Worm (Caenorhabditis elegans) whole organism, L4 larva: ENCODE data around the gene T26A5.2.

Experiments
- D1046.2 ChIP-seq: fragments of 200-800 bp; sonication (Bioruptor generic); IDR thresholded peaks from 2 replicates; pipeline ENCODE4 v1.3.6; 2022; ENCODE audit warnings: missing genetic modification characterization, missing compliant biosample characterization
- F10B5.3 ChIP-seq: sonication (generic microtip); optimal IDR thresholded peaks from 2 replicates; lab custom pipeline; 2016; ENCODE audit warnings: mild to moderate bottlenecking, missing genetic modification characterization, missing compliant biosample characterization
- F44E2.7 ChIP-seq: fragments of 200-800 bp; sonication (Bioruptor generic); IDR thresholded peaks from 2 replicates; pipeline ENCODE4 v2.1.2; 2022; ENCODE audit warnings: missing genetic modification characterization, missing compliant biosample characterization
- R02D3.7 ChIP-seq: fragments of 150-350 bp; sonication (generic microtip); optimal IDR thresholded peaks from 3 replicates; lab custom pipeline; 2014; ENCODE audit warnings: missing biosample characterization, missing genetic modification characterization
- Y105C5A.15 ChIP-seq: fragments of 200-800 bp; sonication (Bioruptor generic); IDR thresholded peaks from 2 replicates; pipeline ENCODE4 v1.3.6; 2022; ENCODE audit warnings: missing genetic modification characterization, missing compliant biosample characterization
- Y48G9A.11 ChIP-seq: fragments of 200-800 bp; sonication (Bioruptor generic); IDR thresholded peaks from 2 replicates; pipeline ENCODE4 v1.3.6; 2022; ENCODE audit warnings: missing genetic modification reagents, missing genetic modification characterization, missing compliant biosample characterization
- Y5F2A.4 ChIP-seq: fragments of 200-800 bp; sonication (Bioruptor generic); optimal IDR thresholded peaks from 2 replicates; lab custom pipeline; 2018; ENCODE audit warnings: mild to moderate bottlenecking, missing genetic modification characterization, missing compliant biosample characterization
- Y75B8A.6 ChIP-seq: fragments of 200-800 bp; sonication (Bioruptor generic); IDR thresholded peaks from 2 replicates; pipeline ENCODE4 v1.3.6; 2022; ENCODE audit warnings: missing genetic modification reagents, missing genetic modification characterization, missing compliant biosample characterization
- aha-1 ChIP-seq: fragments of 150-350 bp; peaks from one replicate; lab custom pipeline; 2014; ENCODE audit warnings: missing biosample characterization, missing genetic modification characterization
- ama-1 ChIP-seq: fragments of 150-350 bp; optimal IDR thresholded peaks from 2 replicates; lab custom pipeline; 2014; ENCODE audit warnings: inconsistent platforms, mixed read lengths
- attf-4 ChIP-seq: sonication (generic microtip); optimal IDR thresholded peaks from 3 replicates; lab custom pipeline; 2017; ENCODE audit warnings: missing biosample characterization, missing genetic modification characterization
- ceh-20 ChIP-seq: fragments of 200-800 bp; sonication (Bioruptor generic); IDR thresholded peaks from 2 replicates; pipeline ENCODE4 v1.3.6; 2022; ENCODE audit warnings: missing genetic modification reagents, missing genetic modification characterization, missing compliant biosample characterization
- ceh-32 ChIP-seq: sonication (generic microtip); optimal IDR thresholded peaks from 2 replicates; lab custom pipeline; 2016; ENCODE audit warnings: mild to moderate bottlenecking, missing genetic modification characterization, missing compliant biosample characterization; ENCODE audit not compliant: poor library complexity
- ces-1 ChIP-seq: fragments of 150-350 bp; sonication (generic microtip); optimal IDR thresholded peaks from 4 replicates; lab custom pipeline; 2014; ENCODE audit warnings: missing biosample characterization, missing genetic modification reagents, missing genetic modification characterization
- ctbp-1 ChIP-seq: fragments of 200-800 bp; sonication (Bioruptor generic); IDR thresholded peaks from 2 replicates; pipeline ENCODE4 v1.3.6; 2022; ENCODE audit warnings: missing genetic modification reagents, missing genetic modification characterization, missing compliant biosample characterization
- daf-19 ChIP-seq: fragments of 200-800 bp; sonication (Bioruptor generic); conservative IDR thresholded peaks from 2 replicates; pipeline ENCODE4 v1.3.6; 2022; ENCODE audit warnings: missing genetic modification characterization, missing compliant biosample characterization
- dmd-8 ChIP-seq: fragments of 200-800 bp; sonication (Bioruptor generic); IDR thresholded peaks from 2 replicates; pipeline ENCODE4 v1.3.6; 2022; ENCODE audit warnings: missing genetic modification characterization, missing compliant biosample characterization
- dmd-9 ChIP-seq: fragments of 200-800 bp; sonication (Bioruptor generic); IDR thresholded peaks from 2 replicates; pipeline ENCODE4 v1.3.6; 2022; ENCODE audit warnings: missing genetic modification reagents, missing genetic modification characterization, missing compliant biosample characterization
- dpl-1 ChIP-seq: fragments of 150-350 bp; optimal IDR thresholded peaks from 2 replicates; lab custom pipeline; 2014; ENCODE audit warnings: missing biosample characterization, missing genetic modification reagents, missing genetic modification characterization
- dve-1 ChIP-seq: sonication (generic microtip); optimal IDR thresholded peaks from 2 replicates; lab custom pipeline; 2017; ENCODE audit warnings: antibody characterized with exemption, mild to moderate bottlenecking, missing genetic modification characterization, missing compliant biosample characterization; ENCODE audit not compliant: insufficient read depth
- jun-1 ChIP-seq: fragments of 150-350 bp; optimal IDR thresholded peaks from 2 replicates; lab custom pipeline; 2014; ENCODE audit warnings: missing biosample characterization, missing genetic modification reagents, missing genetic modification characterization
- lin-1 ChIP-seq: fragments of 200-800 bp; sonication (Bioruptor generic); IDR thresholded peaks from 2 replicates; pipeline ENCODE4 v1.3.6; 2022; ENCODE audit warnings: missing genetic modification reagents, missing genetic modification characterization, missing compliant biosample characterization
- lin-29 ChIP-seq: fragments of 200-800 bp; sonication (Bioruptor generic); IDR thresholded peaks from 2 replicates; pipeline ENCODE4 v1.3.6; 2022; ENCODE audit warnings: missing genetic modification reagents, missing genetic modification characterization, missing compliant biosample characterization
- lin-38 ChIP-seq: fragments of 200-800 bp; sonication (Bioruptor generic); IDR thresholded peaks from 2 replicates; pipeline ENCODE4 v1.3.6; 2022; ENCODE audit warnings: missing genetic modification reagents, missing genetic modification characterization, missing compliant biosample characterization
- lir-3 ChIP-seq: sonication (generic microtip); optimal IDR thresholded peaks from 2 replicates; lab custom pipeline; 2016; ENCODE audit warnings: mild to moderate bottlenecking, missing genetic modification characterization, missing compliant biosample characterization
- lsy-2 ChIP-seq, 2 experiments: fragments of 150-350 bp in 1 of 2; sonication (generic microtip) in 1 of 2; optimal IDR thresholded peaks; 2 replicates each; lab custom pipeline; 2014 to 2017; ENCODE audit warnings: missing biosample characterization in 2 of 2, missing genetic modification characterization in 2 of 2
- mdl-1 ChIP-seq, 2 experiments: fragments of 150-350 bp in 1 of 2; sonication (generic microtip) in 1 of 2; optimal IDR thresholded peaks; 2 replicates each; lab custom pipeline; 2014 to 2017; ENCODE audit warnings: missing biosample characterization in 2 of 2, missing genetic modification characterization in 2 of 2
- mes-2 ChIP-seq: sonication (generic microtip); optimal IDR thresholded peaks from 2 replicates; lab custom pipeline; 2016; ENCODE audit warnings: missing genotype, mild to moderate bottlenecking, missing genetic modification characterization, missing compliant biosample characterization; ENCODE audit not compliant: poor library complexity, severe bottlenecking
- mxl-2 ChIP-seq: fragments of 200-800 bp; sonication (Bioruptor generic); conservative IDR thresholded peaks from 2 replicates; pipeline ENCODE4 v1.3.6; 2022; ENCODE audit warnings: missing genetic modification reagents, missing genetic modification characterization, missing compliant biosample characterization
- mxl-3 ChIP-seq: fragments of 200-800 bp; sonication (Bioruptor generic); optimal IDR thresholded peaks from 2 replicates; lab custom pipeline; 2018; ENCODE audit warnings: mild to moderate bottlenecking, missing genetic modification characterization, missing compliant biosample characterization
- nhr-10 ChIP-seq: fragments of 150-350 bp; optimal IDR thresholded peaks from 2 replicates; lab custom pipeline; 2014; ENCODE audit warnings: missing biosample characterization, missing genetic modification characterization
- nhr-237 ChIP-seq: sonication (generic microtip); optimal IDR thresholded peaks from 2 replicates; lab custom pipeline; 2017; ENCODE audit warnings: missing biosample characterization, missing genetic modification characterization
- nhr-25 ChIP-seq: sonication (generic microtip); optimal IDR thresholded peaks from 2 replicates; lab custom pipeline; 2017; ENCODE audit warnings: missing genetic modification characterization, mild to moderate bottlenecking, missing compliant biosample characterization, antibody characterized with exemption, moderate library complexity, borderline replicate concordance; ENCODE audit not compliant: insufficient read depth
- nhr-28 ChIP-seq: fragments of 150-350 bp; optimal IDR thresholded peaks from 2 replicates; lab custom pipeline; 2014; ENCODE audit warnings: missing biosample characterization, missing genetic modification characterization
- nhr-42 ChIP-seq: fragments of 200-800 bp; sonication (Bioruptor generic); IDR thresholded peaks from 2 replicates; pipeline ENCODE4 v1.3.6; 2022; ENCODE audit warnings: missing genetic modification characterization, missing compliant biosample characterization
- nhr-48 ChIP-seq: sonication (generic microtip); optimal IDR thresholded peaks from 2 replicates; lab custom pipeline; 2016; ENCODE audit warnings: mild to moderate bottlenecking, missing genetic modification characterization, missing compliant biosample characterization
- sdz-12 ChIP-seq: fragments of 200-800 bp; sonication (Bioruptor generic); optimal IDR thresholded peaks from 2 replicates; lab custom pipeline; 2018; ENCODE audit warnings: mild to moderate bottlenecking, missing genetic modification characterization, missing compliant biosample characterization
- spr-1 ChIP-seq: sonication (generic microtip); optimal IDR thresholded peaks from 2 replicates; lab custom pipeline; 2016; ENCODE audit warnings: mild to moderate bottlenecking, missing genetic modification characterization, missing compliant biosample characterization
- spr-3 ChIP-seq: fragments of 200-800 bp; sonication (Bioruptor generic); optimal IDR thresholded peaks from 2 replicates; lab custom pipeline; 2018; ENCODE audit warnings: mild to moderate bottlenecking, missing genetic modification characterization, missing compliant biosample characterization
- tra-1 ChIP-seq: fragments of 200-800 bp; sonication (Bioruptor generic); IDR thresholded peaks from 2 replicates; pipeline ENCODE4 v1.3.6; 2022; ENCODE audit warnings: missing genetic modification reagents, missing genetic modification characterization, missing compliant biosample characterization
- vab-7 ChIP-seq: fragments of 200-800 bp; sonication (Bioruptor generic); IDR thresholded peaks from 2 replicates; pipeline ENCODE4 v1.3.6; 2022; ENCODE audit warnings: missing genetic modification reagents, missing genetic modification characterization, missing compliant biosample characterization
- zip-2 ChIP-seq: fragments of 150-350 bp; optimal IDR thresholded peaks from 2 replicates; lab custom pipeline; 2014; ENCODE audit warnings: missing biosample characterization, missing genetic modification characterization

T26A5.2 gene

DNA sequence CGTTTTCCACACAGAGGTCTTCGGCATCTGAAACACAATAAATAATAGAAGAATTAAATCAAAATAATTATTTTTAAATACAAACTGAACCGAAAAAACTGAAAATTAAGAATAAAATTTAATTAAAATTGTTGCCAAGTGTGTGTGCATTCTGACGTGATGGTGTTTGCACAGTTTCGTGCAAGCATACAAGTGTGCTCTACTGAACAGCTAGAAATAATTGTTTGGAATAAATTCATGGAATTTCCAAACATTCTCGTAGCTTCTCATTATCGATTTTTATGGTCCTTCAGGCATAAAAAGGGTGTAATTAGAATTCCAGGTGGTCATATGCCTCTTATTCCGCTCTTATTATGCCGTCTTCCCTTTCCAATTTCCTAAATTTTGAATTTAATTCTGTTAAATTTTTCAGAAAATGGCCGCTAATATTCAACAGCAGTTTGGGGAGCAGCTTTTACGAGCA lies 35.3 kb upstream of the T26A5.2 start, which contains the start of the genes mrps-17 and txdc-9 (continued):
- no peak for TF ChIP-seq D1046.2 (GFP tag; lab: Robert Waterston, UW)
- TF ChIP-seq dpl-1 (GFP tag; lab: Kevin White, UChicago) = peak; percentile 75
- no peak for TF ChIP-seq R02D3.7 (tag; lab: Kevin White, UChicago)
- no peak for TF ChIP-seq nhr-25 (tag; lab: Kevin White, UChicago)
- TF ChIP-seq Y105C5A.15 (GFP tag; lab: Robert Waterston, UW) = no peak
- TF ChIP-seq lir-3 = no peak
- peak in 1 of 2 experiments; percentile 19 for TF ChIP-seq mdl-1 (tag; optimal IDR thresholded peaks at IDR 0.05; lab: Kevin White, UChicago)
- no peak for TF ChIP-seq attf-4 (tag; lab: Kevin White, UChicago)
- no peak for TF ChIP-seq Y5F2A.4 (GFP tag; lab: Kevin White, UChicago)
- TF ChIP-seq nhr-28 = peak; percentile 52
- TF ChIP-seq nhr-48 (tag; lab: Kevin White, UChicago) = no peak
- no peak for TF ChIP-seq ceh-32 (tag; lab: Kevin White, UChicago)
- no peak for TF ChIP-seq mxl-3 (GFP tag; lab: Kevin White, UChicago)
- TF ChIP-seq mes-2 (tag; lab: Kevin White, UChicago) = peak; percentile 89
- no peak for TF ChIP-seq dmd-8 (GFP tag; lab: Robert Waterston, UW)
- TF ChIP-seq lsy-2 (tag; optimal IDR thresholded peaks at IDR 0.05; lab: Kevin White, UChicago) = peak; percentile 17 to 92
- TF ChIP-seq Y48G9A.11 (GFP tag; lab: Robert Waterston, UW) = no peak
- TF ChIP-seq lin-29 = no peak
- no peak for TF ChIP-seq F10B5.3
- TF ChIP-seq lin-1 (GFP tag; lab: Robert Waterston, UW) = no peak
- no peak for TF ChIP-seq F44E2.7
- TF ChIP-seq tra-1 (GFP tag; lab: Robert Waterston, UW) = no peak
- no peak for TF ChIP-seq jun-1 (tag; lab: Kevin White, UChicago)
- TF ChIP-seq spr-3 (GFP tag; lab: Kevin White, UChicago) = no peak
- no peak for TF ChIP-seq nhr-237 (tag; lab: Kevin White, UChicago)
- peak; percentile 63 for TF ChIP-seq ces-1 (GFP tag; lab: Kevin White, UChicago)
- TF ChIP-seq nhr-42 (GFP tag; lab: Robert Waterston, UW) = no peak
- no peak for TF ChIP-seq daf-19 (GFP tag; lab: Robert Waterston, UW)
- no peak for TF ChIP-seq mxl-2 (GFP tag; lab: Robert Waterston, UW)
- TF ChIP-seq nhr-10 (tag; lab: Kevin White, UChicago) = no peak
- no peak for TF ChIP-seq dmd-9

DNA sequence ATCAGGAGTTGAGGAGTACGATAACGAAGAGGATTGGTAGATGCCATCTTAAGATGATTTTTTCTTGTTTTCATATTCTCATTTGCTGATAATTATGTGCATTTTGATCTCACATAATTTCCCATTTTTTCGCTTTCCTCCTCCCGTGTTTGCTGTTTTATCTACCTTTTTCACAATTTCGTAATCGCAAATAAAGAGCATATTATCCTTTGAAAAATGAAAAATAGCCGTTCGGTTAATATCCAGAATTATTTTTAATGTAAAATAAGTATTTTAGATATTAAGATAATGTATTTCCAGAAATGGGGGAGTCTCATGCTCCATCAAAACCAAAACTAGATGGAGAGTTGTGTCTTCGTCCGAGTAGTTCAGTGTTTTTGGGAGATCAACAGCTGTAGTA lies 34.2 kb upstream of the T26A5.2 start, which contains the start of gene vps-16:
vps-16 (plus strand) TSS at position 301 of the 400 bp plus-strand sequence.
- TF ChIP-seq aha-1 (tag; lab: Kevin White, UChicago) (peak; percentile 3), spr-1 (no peak), ama-1 (peak; percentile 17), dve-1 (tag; lab: Kevin White, UChicago) (no peak), lin-1 (GFP tag; lab: Robert Waterston, UW) (no peak), sdz-12 (GFP tag; lab: Kevin White, UChicago) (no peak), Y48G9A.11 (GFP tag; lab: Robert Waterston, UW) (0 out of 2 replicates have a peak, but pooled peaks have one; percentile 17), lin-38 (GFP tag; lab: Robert Waterston, UW) (0 out of 2 replicates have a peak, but pooled peaks have one; percentile 31), ceh-20 (no peak)

DNA sequence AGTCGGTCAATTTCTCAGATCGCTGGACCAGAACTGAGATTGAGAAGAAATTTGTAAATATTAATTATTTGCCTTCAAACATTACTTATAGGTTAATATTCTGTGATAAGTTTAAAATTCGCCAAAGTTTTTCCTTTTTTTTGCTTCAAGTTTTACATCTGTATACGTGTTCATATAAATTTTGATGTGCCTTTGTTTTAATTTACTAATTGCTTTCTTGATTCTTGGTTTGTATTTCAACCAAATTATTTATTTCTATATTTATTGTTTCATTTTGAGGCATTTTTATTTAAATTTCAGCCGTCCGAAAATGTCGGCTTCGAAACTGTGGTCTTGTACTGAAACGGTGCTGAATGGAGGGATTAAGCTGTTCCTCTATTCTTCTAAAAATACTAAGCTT lies 30.8 kb upstream of the T26A5.2 start, which contains the start of gene C05D11.1:
C05D11.1 (plus strand) TSS at position 301 of the 400 bp plus-strand sequence.
- no peak for TF ChIP-seq Y75B8A.6 (GFP tag; lab: Robert Waterston, UW)
- TF ChIP-seq mxl-2 (GFP tag; lab: Robert Waterston, UW) = no peak
- no peak for TF ChIP-seq lin-38 (GFP tag; lab: Robert Waterston, UW)
- no peak for TF ChIP-seq ceh-20
- no peak for TF ChIP-seq vab-7 (GFP tag; lab: Robert Waterston, UW)
- no peak for TF ChIP-seq nhr-28
- TF ChIP-seq ces-1 (GFP tag; lab: Kevin White, UChicago) = no peak
- TF ChIP-seq zip-2 (tag; lab: Kevin White, UChicago) = no peak
- no peak for TF ChIP-seq ctbp-1 (GFP tag; lab: Robert Waterston, UW)
- no peak for TF ChIP-seq lir-3
